Fruit fly (Drosophila melanogaster) whole organism, wandering third instar larva: ENCODE measurements around the gene CG7328.

Source experiments
- Abd-B ChIP-seq: fragments of >200 bp; optimal IDR thresholded peaks from 2 replicates; lab custom pipeline; 2017; ENCODE audit warnings: missing biosample characterization, missing genetic modification characterization
- Dfd ChIP-seq: fragments of >200 bp; optimal IDR thresholded peaks from 2 replicates; lab custom pipeline; 2017; ENCODE audit warnings: missing biosample characterization, missing genetic modification characterization
- GATAd ChIP-seq: sonication (Bioruptor generic); optimal IDR thresholded peaks from 2 replicates; lab custom pipeline; 2016; ENCODE audit warnings: missing biosample characterization, missing genetic modification characterization
- Hnf4 ChIP-seq: fragments of 200-800 bp; sonication (Bioruptor generic); optimal IDR thresholded peaks from 2 replicates; lab custom pipeline; 2016; ENCODE audit warnings: missing biosample characterization, mild to moderate bottlenecking, missing genetic modification characterization
- N ChIP-seq: fragments of >200 bp; optimal IDR thresholded peaks from 2 replicates; lab custom pipeline; 2018; ENCODE audit warnings: missing biosample characterization, missing external identifiers, missing genetic modification characterization
- OdsH ChIP-seq: fragments of 200-800 bp; sonication (Bioruptor generic); optimal IDR thresholded peaks from 2 replicates; lab custom pipeline; 2016; ENCODE audit warnings: missing biosample characterization, mild to moderate bottlenecking, missing genetic modification characterization
- brk ChIP-seq: fragments of 200-800 bp; sonication (Bioruptor generic); optimal IDR thresholded peaks from 2 replicates; lab custom pipeline; 2016; ENCODE audit warnings: missing biosample characterization, mild to moderate bottlenecking, missing genetic modification characterization
- ey ChIP-seq: fragments of 200-800 bp; sonication (Bioruptor generic); optimal IDR thresholded peaks from 2 replicates; lab custom pipeline; 2016; ENCODE audit warnings: missing biosample characterization, missing genetic modification characterization
- h ChIP-seq: fragments of 200-800 bp; sonication (Bioruptor generic); optimal IDR thresholded peaks from 3 replicates; lab custom pipeline; 2016; ENCODE audit warnings: missing biosample characterization, mild to moderate bottlenecking, missing genetic modification characterization
- pan ChIP-seq: fragments of >200 bp; optimal IDR thresholded peaks from 2 replicates; lab custom pipeline; 2017
- usp ChIP-seq: fragments of >200 bp; optimal IDR thresholded peaks from 2 replicates; lab custom pipeline; 2017; ENCODE audit warnings: missing biosample characterization, missing genetic modification characterization
- woc ChIP-seq: sonication (Bioruptor generic); optimal IDR thresholded peaks from 2 replicates; lab custom pipeline; 2016; ENCODE audit warnings: missing biosample characterization, mild to moderate bottlenecking, missing genetic modification characterization

- TF ChIP-seq Abd-B (GFP tag; lab: Kevin White, UChicago) (no peak), h (GFP tag; lab: Kevin White, UChicago) (no peak), OdsH (GFP tag; lab: Kevin White, UChicago) (no peak), Dfd (GFP tag; lab: Kevin White, UChicago) (peak; percentile 71), pan (no peak), usp (GFP tag; lab: Kevin White, UChicago) (no peak), N (GFP tag; lab: Kevin White, UChicago) (no peak), woc (GFP tag; lab: Kevin White, UChicago) (no peak), Hnf4 (GFP tag; lab: Kevin White, UChicago) (no peak), GATAd (GFP tag; lab: Kevin White, UChicago) (no peak), ey (GFP tag; lab: Kevin White, UChicago) (no peak), brk (no peak)
Measured at dm6 chr3L:20182799-20183198, 42.4 kb upstream of the CG7328 start.
